Worm (Caenorhabditis elegans): ENCODE results near the gene mig-14.

mig-14 gene

DNA sequence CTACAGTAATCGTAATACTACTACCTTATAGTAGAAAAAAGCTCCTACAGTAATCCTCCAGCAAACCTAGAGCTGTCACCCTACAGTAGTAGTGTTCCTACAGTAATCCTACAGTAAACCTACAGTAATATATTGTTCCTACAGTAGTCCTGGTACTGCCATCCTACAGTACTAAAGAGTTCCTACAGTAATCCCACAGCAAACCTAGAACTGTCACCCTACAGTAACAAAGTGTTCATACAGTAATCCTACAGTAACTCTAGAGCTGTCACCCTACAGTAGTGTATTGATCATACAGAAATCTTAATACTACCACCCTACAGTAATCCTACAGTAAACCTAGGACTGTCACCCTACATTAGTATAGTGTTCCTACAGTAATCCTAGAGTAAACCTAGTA is 28.3 kb upstream of the mig-14 start:
- TF ChIP-seq lin-11 (tag; optimal IDR thresholded peaks at IDR 0.05) (no peak), pha-4 (tag; optimal IDR thresholded peaks at IDR 0.05) (no peak), unc-86 (tag; optimal IDR thresholded peaks at IDR 0.05) (no peak), ceh-6 (GFP tag; optimal IDR thresholded peaks at IDR 0.05) (no peak), C38D4.7 (GFP tag; optimal IDR thresholded peaks at IDR 0.05) (no peak), ceh-45 (GFP tag; IDR thresholded peaks at IDR 0.05) (no peak), ceh-31 (tag; optimal IDR thresholded peaks at IDR 0.05) (no peak), hlh-6 (tag; optimal IDR thresholded peaks at IDR 0.05) (no peak)

DNA sequence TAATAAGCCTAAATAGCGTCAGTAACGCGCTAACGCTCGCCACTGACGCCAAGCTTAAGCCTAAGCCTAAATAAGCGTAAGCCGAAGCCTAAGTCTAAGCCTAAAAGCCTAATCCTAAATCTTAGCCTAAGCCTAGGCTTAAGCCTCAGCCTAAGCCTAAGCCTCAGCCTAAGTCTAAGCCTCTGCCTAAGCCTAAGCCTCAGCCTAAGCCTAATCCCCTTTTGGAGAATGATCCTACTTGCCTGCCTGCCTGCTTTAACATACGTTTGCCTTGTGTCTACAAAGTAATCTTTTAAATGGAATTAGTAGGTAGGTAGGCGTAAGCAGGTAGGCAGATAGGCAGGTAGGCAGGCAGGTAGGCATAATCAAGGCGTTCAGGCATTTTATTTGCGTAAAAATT is 26.2 kb upstream of the mig-14 start:
- no peak for TF ChIP-seq sdc-2 (tag; optimal IDR thresholded peaks at IDR 0.05)
- peak; percentile 85 for TF ChIP-seq dve-1 (tag; optimal IDR thresholded peaks at IDR 0.05)

DNA sequence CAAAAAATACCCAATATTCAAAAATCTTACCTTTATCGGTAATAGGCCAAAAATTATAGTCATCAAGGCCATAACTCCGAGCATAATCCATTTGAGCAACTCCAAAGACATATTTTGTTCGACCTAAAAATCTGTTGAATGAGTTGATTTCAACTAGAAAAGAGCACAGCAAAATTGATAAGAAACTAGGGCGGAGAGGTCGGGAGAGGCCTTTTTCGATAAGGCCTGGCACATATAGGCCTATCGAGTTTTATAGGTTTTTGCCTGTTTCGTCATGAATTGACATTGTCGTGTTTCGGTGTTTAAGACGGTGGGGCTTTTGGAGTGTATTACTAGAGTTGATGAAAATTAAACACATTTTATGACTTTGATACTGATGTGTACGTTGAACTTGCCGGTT is 25.8 kb upstream of the mig-14 start, which contains the start of gene zipt-2.3:
Gene zipt-2.3 (minus strand): TSS at position 147 of the 400 bp plus-strand sequence.
- TF ChIP-seq ceh-22 (tag; optimal IDR thresholded peaks at IDR 0.05) (no peak), lim-6 (tag; optimal IDR thresholded peaks at IDR 0.05) (no peak), ref-2 (tag; optimal IDR thresholded peaks at IDR 0.05) (no peak), ceh-6 (GFP tag; optimal IDR thresholded peaks at IDR 0.05) (no peak), dmd-4 (tag; optimal IDR thresholded peaks at IDR 0.05; ENCODE audit: borderline replicate concordance) (no peak), fax-1 (tag; optimal IDR thresholded peaks at IDR 0.05) (no peak), pax-1 (tag; optimal IDR thresholded peaks at IDR 0.05) (no peak)

DNA sequence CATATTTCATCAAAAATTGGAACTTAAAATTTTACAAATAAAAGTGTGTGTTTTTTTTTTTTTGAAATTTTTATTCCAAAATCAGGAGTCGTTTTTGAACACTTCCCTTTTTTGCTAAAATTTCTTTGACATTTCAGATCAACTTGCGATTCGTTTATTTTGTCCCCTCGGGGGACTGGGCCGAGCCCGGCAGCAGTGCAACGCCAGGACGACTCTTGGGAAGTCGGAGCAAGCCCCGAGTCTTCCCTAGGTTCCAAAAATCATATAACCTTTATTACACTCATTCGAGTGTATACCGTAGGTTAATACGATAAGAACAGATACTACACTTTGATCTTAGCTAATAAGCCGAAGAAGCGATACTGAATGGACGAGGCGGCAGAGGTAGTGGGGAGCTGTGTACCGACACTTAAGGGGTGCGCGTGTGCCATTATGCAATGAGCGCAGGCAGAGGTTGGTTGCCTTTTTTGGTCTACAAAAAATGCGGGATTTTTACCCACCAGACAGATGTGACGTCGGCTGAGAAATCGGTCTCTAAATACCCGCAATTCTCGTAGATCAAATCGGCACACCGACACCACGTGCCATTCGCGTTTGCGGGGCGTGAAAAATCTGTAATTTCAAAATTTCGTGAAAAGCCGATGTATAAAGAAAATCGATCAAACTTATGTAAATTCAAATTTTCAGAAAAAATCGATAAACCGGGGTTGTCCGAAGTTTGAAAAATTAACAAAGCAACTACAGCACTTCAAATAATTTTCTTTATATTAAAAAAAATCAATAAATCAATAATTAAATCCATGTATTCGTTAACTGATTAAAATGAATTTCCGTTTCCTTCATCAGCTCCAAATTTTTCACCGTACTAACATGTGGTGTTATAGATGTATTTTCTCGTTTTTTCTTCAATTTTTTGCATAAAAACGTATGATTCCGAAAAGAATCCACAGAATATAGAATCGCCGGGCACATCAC is 23.9 kb upstream of the mig-14 start:
- TF ChIP-seq Y22D7AL.16 (tag; optimal IDR thresholded peaks at IDR 0.05), result no peak
- TF ChIP-seq hlh-6 (tag; optimal IDR thresholded peaks at IDR 0.05), result no peak
- no peak for TF ChIP-seq pqm-1 (tag; optimal IDR thresholded peaks at IDR 0.05)
- TF ChIP-seq pros-1 (tag; optimal IDR thresholded peaks at IDR 0.05), result no peak
- TF ChIP-seq K02D7.2 (tag; optimal IDR thresholded peaks at IDR 0.05), result no peak
- TF ChIP-seq ztf-16 (tag; optimal IDR thresholded peaks at IDR 0.05), result no peak
- no peak for TF ChIP-seq zip-5 (tag; optimal IDR thresholded peaks at IDR 0.05)
- no peak for TF ChIP-seq npax-4 (tag; optimal IDR thresholded peaks at IDR 0.05)
- TF ChIP-seq ceh-18 (tag; optimal IDR thresholded peaks at IDR 0.05), result no peak

DNA sequence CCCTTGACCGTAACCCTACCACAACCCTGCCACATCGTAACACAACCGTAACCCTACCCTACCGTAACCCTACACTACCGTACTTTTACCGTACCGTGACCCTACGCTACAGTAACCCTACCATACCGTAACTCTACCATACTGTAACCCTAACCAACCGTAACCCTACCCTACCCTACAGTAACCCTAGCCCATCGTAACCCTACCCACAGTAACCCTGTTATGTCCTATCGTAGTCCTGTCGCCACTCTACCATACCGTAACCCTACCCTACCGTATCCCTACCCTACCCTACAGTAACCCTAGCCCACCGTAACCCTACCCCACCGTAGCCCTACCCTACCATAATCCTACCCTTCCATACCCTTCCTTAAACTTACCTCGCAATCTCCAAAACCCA is 20.9 kb upstream of the mig-14 start:
- no peak for TF ChIP-seq pha-2 (tag; optimal IDR thresholded peaks at IDR 0.05)
- TF ChIP-seq hlh-8 (tag; optimal IDR thresholded peaks at IDR 0.05), result no peak
- TF ChIP-seq ceh-45 (GFP tag; IDR thresholded peaks at IDR 0.05), result 0 out of 2 replicates have a peak, but pooled peaks have one; percentile 17

DNA sequence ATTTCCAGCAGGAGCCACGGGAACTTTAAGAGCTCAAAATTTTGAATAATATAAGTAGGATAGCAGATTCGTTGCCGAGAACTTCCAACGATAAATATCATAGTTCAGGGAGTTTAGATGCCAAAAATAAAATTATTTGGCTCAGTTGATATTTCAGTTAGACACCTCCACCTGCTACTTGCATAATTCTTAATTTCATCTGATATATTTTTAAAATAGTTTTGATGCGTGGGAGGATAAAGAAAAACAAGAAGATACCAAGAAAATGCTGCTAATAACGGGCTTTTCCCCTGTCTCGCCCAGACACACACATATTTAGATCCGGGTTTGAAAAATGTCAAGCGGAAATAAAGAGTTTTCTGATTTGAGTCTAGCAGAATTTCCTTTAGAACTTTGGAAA is 20.3 kb upstream of the mig-14 start, which contains the start of gene sre-46:
Gene sre-46 (minus strand): TSS at position 101 of the 400 bp plus-strand sequence.
- TF ChIP-seq hlh-6 (tag; optimal IDR thresholded peaks at IDR 0.05), result no peak
- no peak for TF ChIP-seq ztf-16 (tag; optimal IDR thresholded peaks at IDR 0.05)
- no peak for TF ChIP-seq fax-1 (tag; optimal IDR thresholded peaks at IDR 0.05)
- no peak for TF ChIP-seq sox-2 (GFP tag; IDR thresholded peaks at IDR 0.05)
- no peak for TF ChIP-seq nhr-11 (tag; optimal IDR thresholded peaks at IDR 0.05)
- TF ChIP-seq tbx-7 (tag; optimal IDR thresholded peaks at IDR 0.05), result no peak
- no peak for TF ChIP-seq unc-86 (tag; optimal IDR thresholded peaks at IDR 0.05)
- TF ChIP-seq che-1 (tag; optimal IDR thresholded peaks at IDR 0.05), result no peak
- TF ChIP-seq ceh-19 (GFP tag; optimal IDR thresholded peaks at IDR 0.05), result no peak
- TF ChIP-seq Y22D7AL.16 (tag; optimal IDR thresholded peaks at IDR 0.05), result no peak
- TF ChIP-seq pha-2 (tag; optimal IDR thresholded peaks at IDR 0.05), result no peak
- TF ChIP-seq tbx-2 (tag; optimal IDR thresholded peaks at IDR 0.05), result no peak
- TF ChIP-seq ceh-18 (tag; optimal IDR thresholded peaks at IDR 0.05), result no peak
- TF ChIP-seq unc-55 (GFP tag; optimal IDR thresholded peaks at IDR 0.05), result no peak
- TF ChIP-seq dve-1 (tag; optimal IDR thresholded peaks at IDR 0.05), result no peak
- no peak for TF ChIP-seq hlh-15 (tag; optimal IDR thresholded peaks at IDR 0.05)
